Fruit fly (Drosophila melanogaster) whole organism, wandering third instar larva: ENCODE results near the gene Hr4.
A peak's percentile ranks its signal among the peaks of the same experiment; 100 is the strongest.

Experiments
- Abd-B ChIP-seq: fragments of >200 bp; optimal IDR thresholded peaks from 2 replicates; lab custom pipeline; 2017; ENCODE audit warnings: missing biosample characterization, missing genetic modification characterization
- CG32264 ChIP-seq: fragments of 200-800 bp; sonication (Bioruptor generic); optimal IDR thresholded peaks from 2 replicates; lab custom pipeline; 2016; ENCODE audit warnings: missing biosample characterization, missing genetic modification characterization
- CG9705 ChIP-seq: fragments of 200-800 bp; sonication (Bioruptor generic); optimal IDR thresholded peaks from 2 replicates; lab custom pipeline; 2018; ENCODE audit warnings: missing biosample characterization, mild to moderate bottlenecking, missing genetic modification characterization
- Dfd ChIP-seq: fragments of >200 bp; optimal IDR thresholded peaks from 2 replicates; lab custom pipeline; 2017; ENCODE audit warnings: missing biosample characterization, missing genetic modification characterization
- Dif ChIP-seq: fragments of 200-275, 200-300 bp; sonication (Bioruptor generic); optimal IDR thresholded peaks from 2 replicates; lab custom pipeline; 2018; ENCODE audit warnings: missing biosample characterization, missing genetic modification characterization; ENCODE audit not compliant: partially characterized antibody
- GATAd ChIP-seq: sonication (Bioruptor generic); optimal IDR thresholded peaks from 2 replicates; lab custom pipeline; 2016; ENCODE audit warnings: missing biosample characterization, missing genetic modification characterization
- HLH106 ChIP-seq: fragments of 200-800 bp; optimal IDR thresholded peaks from 3 replicates; lab custom pipeline; 2019; ENCODE audit warnings: missing biosample characterization, mild to moderate bottlenecking, missing genetic modification characterization, moderate library complexity
- Hnf4 ChIP-seq: fragments of 200-800 bp; sonication (Bioruptor generic); optimal IDR thresholded peaks from 2 replicates; lab custom pipeline; 2016; ENCODE audit warnings: missing biosample characterization, mild to moderate bottlenecking, missing genetic modification characterization
- Hr83 ChIP-seq: fragments of 200-300 bp; sonication (Bioruptor generic); optimal IDR thresholded peaks from 2 replicates; lab custom pipeline; 2016; ENCODE audit warnings: missing biosample characterization, mild to moderate bottlenecking, missing genetic modification characterization, moderate library complexity; ENCODE audit not compliant: poor library complexity, severe bottlenecking
- Jra ChIP-seq: sonication (Bioruptor generic); optimal IDR thresholded peaks from 2 replicates; lab custom pipeline; 2016; ENCODE audit warnings: missing biosample characterization, missing genetic modification characterization
- Myc ChIP-seq: fragments of >200 bp; optimal IDR thresholded peaks from 2 replicates; lab custom pipeline; 2017
- Rel ChIP-seq, 2 experiments: fragments of 200-800 bp; sonication (Bioruptor generic) in 1 of 2; optimal IDR thresholded peaks; 2 replicates in 1 of 2; 3 replicates in 1 of 2; lab custom pipeline; 2016 to 2019; ENCODE audit warnings: mild to moderate bottlenecking in 2 of 2, missing biosample characterization in 2 of 2, missing genetic modification characterization in 2 of 2, moderate library complexity in 1 of 2
- Sp1 ChIP-seq: fragments of 200-800 bp; sonication (Bioruptor generic); optimal IDR thresholded peaks from 3 replicates; lab custom pipeline; 2019; ENCODE audit warnings: missing biosample characterization, mild to moderate bottlenecking, missing genetic modification characterization, moderate library complexity
- dl ChIP-seq, 2 experiments: fragments of 175-275, 200-275 bp in 1 of 2; fragments of 200-275 bp in 1 of 2; sonication (Bioruptor generic); optimal IDR thresholded peaks; lab custom pipeline; 2018; ENCODE audit warnings: mild to moderate bottlenecking in 2 of 2, missing biosample characterization in 2 of 2, missing genetic modification characterization in 2 of 2, moderate library complexity in 2 of 2; ENCODE audit not compliant: partially characterized antibody in 2 of 2, insufficient read depth in 1 of 2
- dmrt93B ChIP-seq: fragments of 200-800 bp; sonication (Bioruptor generic); optimal IDR thresholded peaks from 2 replicates; lab custom pipeline; 2018; ENCODE audit warnings: missing biosample characterization, mild to moderate bottlenecking, missing genetic modification characterization
- foxo ChIP-seq, 2 experiments: fragments of 200-800 bp; sonication (Bioruptor generic); optimal IDR thresholded peaks; 2 replicates in 1 of 2; 3 replicates in 1 of 2; lab custom pipeline; 2016 to 2017; ENCODE audit warnings: missing biosample characterization in 2 of 2, missing genetic modification characterization in 2 of 2
- fru ChIP-seq: fragments of 200-800 bp; sonication (Bioruptor generic); optimal IDR thresholded peaks from 3 replicates; lab custom pipeline; 2016; ENCODE audit warnings: missing biosample characterization, mild to moderate bottlenecking, missing genetic modification characterization
- h ChIP-seq: fragments of 200-800 bp; sonication (Bioruptor generic); optimal IDR thresholded peaks from 3 replicates; lab custom pipeline; 2016; ENCODE audit warnings: missing biosample characterization, mild to moderate bottlenecking, missing genetic modification characterization
- psq ChIP-seq: fragments of 200-800 bp; sonication (Bioruptor generic); optimal IDR thresholded peaks from 3 replicates; lab custom pipeline; 2017; ENCODE audit warnings: missing biosample characterization, mild to moderate bottlenecking, missing genetic modification characterization, moderate library complexity
- sage ChIP-seq: fragments of 200-800 bp; sonication (Bioruptor generic); optimal IDR thresholded peaks from 2 replicates; lab custom pipeline; 2016; ENCODE audit warnings: missing biosample characterization, mild to moderate bottlenecking, missing genetic modification characterization
- sv ChIP-seq: fragments of 200-800 bp; sonication (Bioruptor generic); optimal IDR thresholded peaks from 3 replicates; lab custom pipeline; 2016; ENCODE audit warnings: missing biosample characterization, missing genetic modification characterization
- usp ChIP-seq: fragments of >200 bp; optimal IDR thresholded peaks from 2 replicates; lab custom pipeline; 2017; ENCODE audit warnings: missing biosample characterization, missing genetic modification characterization
- woc ChIP-seq: sonication (Bioruptor generic); optimal IDR thresholded peaks from 2 replicates; lab custom pipeline; 2016; ENCODE audit warnings: missing biosample characterization, mild to moderate bottlenecking, missing genetic modification characterization

Gene Hr4

dm6 chrX:1968152-1968551, 26.4 kb downstream of the Hr4 start:
- no peak for TF ChIP-seq sage
- TF ChIP-seq Jra, result no peak
- no peak for TF ChIP-seq sv
- no peak for TF ChIP-seq Myc
- TF ChIP-seq Dfd, result no peak
- no peak for TF ChIP-seq dmrt93B
- TF ChIP-seq fru (GFP tag; lab: Kevin White, UChicago), result no peak
- no peak for TF ChIP-seq CG9705 (GFP tag; lab: Kevin White, UChicago)
- TF ChIP-seq Hr83, result no peak
- TF ChIP-seq foxo (GFP tag; optimal IDR thresholded peaks at IDR 0.05; lab: Kevin White, UChicago), result no peak
- TF ChIP-seq Abd-B (GFP tag; lab: Kevin White, UChicago), result no peak
- no peak for TF ChIP-seq Sp1 (GFP tag; lab: Kevin White, UChicago)
- no peak for TF ChIP-seq GATAd (GFP tag; lab: Kevin White, UChicago)
- TF ChIP-seq usp (GFP tag; lab: Kevin White, UChicago), result no peak
- TF ChIP-seq CG32264 (GFP tag; lab: Kevin White, UChicago), result no peak
- no peak for TF ChIP-seq woc (GFP tag; lab: Kevin White, UChicago)

dm6 chrX:1968581-1969258, 27.0 kb downstream of the Hr4 start:
- no peak for TF ChIP-seq CG9705 (GFP tag; lab: Kevin White, UChicago)
- TF ChIP-seq h, result no peak

dm6 chrX:1969775-1970574, 28.2 kb downstream of the Hr4 start:
- TF ChIP-seq HLH106 (tag; lab: Kevin White, UChicago) (no peak), Dfd (no peak), Abd-B (GFP tag; lab: Kevin White, UChicago) (no peak), Hnf4 (GFP tag; lab: Kevin White, UChicago) (no peak), GATAd (GFP tag; lab: Kevin White, UChicago) (no peak), Dif (GFP tag; lab: Kevin White, UChicago) (no peak), Jra (no peak), Sp1 (GFP tag; lab: Kevin White, UChicago) (no peak)
- TF ChIP-seq, all 38 proteins: peak for 0

- TF ChIP-seq psq (GFP tag; lab: Kevin White, UChicago) (peak; percentile 66), woc (GFP tag; lab: Kevin White, UChicago) (no peak), Rel (GFP tag; optimal IDR thresholded peaks at IDR 0.05; lab: Kevin White, UChicago) (no peak), Rel (tag; optimal IDR thresholded peaks at IDR 0.05; lab: Kevin White, UChicago) (peak; percentile 8)
Measured at dm6 chrX:1970575-1971325, 29.0 kb downstream of the Hr4 start.

- TF ChIP-seq Myc (no peak), psq (GFP tag; lab: Kevin White, UChicago) (peak; percentile 40), sage (peak; percentile 25), sv (no peak), foxo (GFP tag; optimal IDR thresholded peaks at IDR 0.05; lab: Kevin White, UChicago) (no peak), Jra (no peak)
Measured at dm6 chrX:1972150-1972549, 30.4 kb downstream of the Hr4 start.

- TF ChIP-seq Dif (GFP tag; lab: Kevin White, UChicago) (peak; percentile 30), Rel (GFP tag; optimal IDR thresholded peaks at IDR 0.05; lab: Kevin White, UChicago) (no peak), Rel (tag; optimal IDR thresholded peaks at IDR 0.05; lab: Kevin White, UChicago) (peak; percentile 29), foxo (GFP tag; optimal IDR thresholded peaks at IDR 0.05; lab: Kevin White, UChicago) (no peak), dl (GFP tag; optimal IDR thresholded peaks at IDR 0.05; lab: Kevin White, UChicago; ENCODE audit: insufficient read depth in 1 of 2, partially characterized antibody in 2 of 2) (peak; percentile 17 to 50)
Measured at dm6 chrX:1975879-1976601, 34.3 kb downstream of the Hr4 start.
